Worm (Caenorhabditis elegans) whole organism, L4/young adult: ENCODE results near the gene hlh-13.

Experiments used
- W03F9.2 ChIP-seq: fragments of 150-350 bp; optimal IDR thresholded peaks from 2 replicates; lab custom pipeline; 2014; ENCODE audit warnings: missing biosample characterization, missing genetic modification characterization
- dao-5 ChIP-seq: sonication (generic microtip); optimal IDR thresholded peaks from 2 replicates; lab custom pipeline; 2016; ENCODE audit warnings: missing genotype, missing genetic modification characterization, moderate library complexity, missing compliant biosample characterization
- him-1 ChIP-seq: sonication (generic microtip); optimal IDR thresholded peaks from 2 replicates; lab custom pipeline; 2016; ENCODE audit warnings: missing genotype, missing genetic modification reagents, missing genetic modification characterization, missing compliant biosample characterization

DNA sequence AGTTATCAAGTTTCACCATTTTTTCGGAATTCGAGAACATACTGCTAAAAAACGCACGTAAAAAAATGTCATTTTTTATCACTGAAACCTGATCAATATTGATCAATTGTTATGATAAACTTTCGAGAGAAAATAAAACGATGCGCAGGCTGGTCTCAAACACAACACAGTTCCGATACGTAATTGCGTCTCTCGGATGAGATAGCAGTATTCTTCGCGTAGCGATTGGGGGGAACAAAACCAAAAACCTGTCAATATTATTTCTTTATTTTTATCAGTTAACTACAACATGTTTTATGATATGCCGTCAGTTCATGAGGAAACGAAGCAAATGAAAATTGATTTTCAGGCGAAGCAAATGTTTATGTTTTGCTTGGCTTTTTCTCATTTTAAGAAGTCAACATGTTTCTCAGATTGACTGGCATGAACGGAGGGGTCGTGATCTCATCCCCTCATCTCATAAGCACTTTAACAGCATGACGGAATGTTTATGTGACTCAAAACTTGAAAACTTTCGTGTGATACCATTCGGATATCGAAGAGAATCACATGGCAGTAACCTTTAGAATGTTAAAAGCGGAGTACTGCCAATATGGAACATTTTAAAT, 33.4 kb upstream of the hlh-13 start:
- TF ChIP-seq dao-5 (tag; lab: Kevin White, UChicago) (no peak), him-1 (no peak), W03F9.2 (tag; lab: Kevin White, UChicago) (no peak)
